2 worm cellular contexts compared by ENCODE assay signal in genomic region chrX:14067641-14068040, ce11.
TF ChIP-seq lines count a peak whose summit lies in the region.

Gene lgc-21 (minus strand): TSS chrX:14067984.

TF ChIP-seq in whole organism, L4 larva, 104 proteins besides CTCF, POLR2A, EP300 and RAD21:
- TF ChIP-seq duxl-1 (tag; optimal IDR thresholded peaks at IDR 0.05; lab: Kevin White, UChicago; ENCODE audit: poor library complexity), result no peak
- no peak for TF ChIP-seq aly-2 (tag; optimal IDR thresholded peaks at IDR 0.05; lab: Kevin White, UChicago)
- TF ChIP-seq ceh-20 (GFP tag; IDR thresholded peaks at IDR 0.05; lab: Robert Waterston, UW), result no peak
- peak; percentile 96 for TF ChIP-seq aha-1 (tag; lab: Kevin White, UChicago)

TF ChIP-seq in whole organism, young adult, 124 proteins besides CTCF, POLR2A, EP300 and RAD21:
- 0 out of 2 replicates have a peak, but pooled peaks have one; percentile 13 for TF ChIP-seq lin-26 (GFP tag; IDR thresholded peaks at IDR 0.05; lab: Robert Waterston, UW)
- TF ChIP-seq B0261.1 (tag; optimal IDR thresholded peaks at IDR 0.05; lab: Kevin White, UChicago), result no peak
